Fruit fly (Drosophila melanogaster) whole organism, embryonic: ENCODE data around the gene CG32971.

ENCODE experiments used
- Adf1 ChIP-seq: fragments of 200-800 bp; sonication (Bioruptor generic); IDR thresholded peaks from 2 replicates; pipeline ENCODE4 v1.3.6; 2022; ENCODE audit warnings: missing biosample characterization, missing genetic modification characterization
- Atf3 ChIP-seq: fragments of 200-800 bp; sonication (Bioruptor generic); optimal IDR thresholded peaks from 3 replicates; lab custom pipeline; 2016; ENCODE audit warnings: missing biosample characterization, missing genetic modification characterization
- Bteb2 ChIP-seq: fragments of 200-800 bp; sonication (Bioruptor generic); optimal IDR thresholded peaks from 2 replicates; lab custom pipeline; 2016; ENCODE audit warnings: missing biosample characterization, missing genetic modification characterization
- CG10147 ChIP-seq: fragments of 200-800 bp; sonication (Bioruptor generic); optimal IDR thresholded peaks from 2 replicates; lab custom pipeline; 2019; ENCODE audit warnings: missing biosample characterization, mild to moderate bottlenecking, missing genetic modification characterization, moderate library complexity
- CG10209 ChIP-seq: fragments of 200-800 bp; sonication (Bioruptor generic); optimal IDR thresholded peaks from 3 replicates; lab custom pipeline; 2017; ENCODE audit warnings: missing biosample characterization, mild to moderate bottlenecking, missing genetic modification characterization, missing genetic modification reagents
- CG11247 ChIP-seq: fragments of 200-800 bp; sonication (Bioruptor generic); IDR thresholded peaks from 2 replicates; pipeline ENCODE4 v1.3.6; 2022; ENCODE audit warnings: missing biosample characterization, missing genetic modification characterization
- CG11723 ChIP-seq: fragments of 200-800 bp; sonication (Bioruptor generic); optimal IDR thresholded peaks from 2 replicates; lab custom pipeline; 2017; ENCODE audit warnings: missing biosample characterization, mild to moderate bottlenecking, missing genetic modification characterization
- CG12071 ChIP-seq: fragments of 200-800 bp; sonication (Bioruptor generic); optimal IDR thresholded peaks from 3 replicates; lab custom pipeline; 2018; ENCODE audit warnings: missing biosample characterization, mild to moderate bottlenecking, missing genetic modification characterization
- CG15514 ChIP-seq: fragments of 200-800 bp; sonication (Bioruptor generic); optimal IDR thresholded peaks from 3 replicates; lab custom pipeline; 2017; ENCODE audit warnings: missing biosample characterization, missing genetic modification characterization, mild to moderate bottlenecking, moderate library complexity, missing genetic modification reagents
- CG1603 ChIP-seq: fragments of 200-800 bp; sonication (Bioruptor generic); optimal IDR thresholded peaks from 2 replicates; lab custom pipeline; 2019; ENCODE audit warnings: missing biosample characterization, mild to moderate bottlenecking, missing genetic modification characterization, moderate library complexity
- CG18262 ChIP-seq: fragments of 200-800 bp; optimal IDR thresholded peaks from 3 replicates; lab custom pipeline; 2019; ENCODE audit warnings: missing biosample characterization, mild to moderate bottlenecking, missing genetic modification characterization, moderate library complexity
- CG18476 ChIP-seq: fragments of 200-800 bp; sonication (Bioruptor generic); optimal IDR thresholded peaks from 2 replicates; lab custom pipeline; 2016; ENCODE audit warnings: missing biosample characterization, mild to moderate bottlenecking, missing genetic modification characterization
- CG31365 ChIP-seq: fragments of 200-800 bp; sonication (Bioruptor generic); optimal IDR thresholded peaks from 2 replicates; lab custom pipeline; 2018; ENCODE audit warnings: missing biosample characterization, mild to moderate bottlenecking, missing genetic modification characterization
- CG3407 ChIP-seq: fragments of 200-800 bp; sonication (Bioruptor generic); optimal IDR thresholded peaks from 2 replicates; lab custom pipeline; 2018; ENCODE audit warnings: missing biosample characterization, mild to moderate bottlenecking, missing genetic modification characterization
- CG34422 ChIP-seq: fragments of 200-800 bp; sonication (Bioruptor generic); IDR thresholded peaks from 3 replicates; pipeline ENCODE4 v1.3.6; 2022; ENCODE audit warnings: missing biosample characterization, missing genetic modification characterization
- CG4282 ChIP-seq: fragments of 200-800 bp; sonication (Bioruptor generic); optimal IDR thresholded peaks from 2 replicates; lab custom pipeline; 2016; ENCODE audit warnings: missing biosample characterization, missing genetic modification characterization
- CG5245 ChIP-seq: fragments of 200-800 bp; sonication (Bioruptor generic); optimal IDR thresholded peaks from 3 replicates; lab custom pipeline; 2016; ENCODE audit warnings: missing biosample characterization, missing genetic modification characterization
- CG5953 ChIP-seq: fragments of 200-800 bp; sonication (Bioruptor generic); IDR thresholded peaks from 2 replicates; pipeline ENCODE4 v1.3.6; 2022; ENCODE audit warnings: missing biosample characterization, missing genetic modification characterization
- CG7786 ChIP-seq: fragments of 200-800 bp; sonication (Bioruptor generic); optimal IDR thresholded peaks from 2 replicates; lab custom pipeline; 2016; ENCODE audit warnings: missing biosample characterization, missing genetic modification characterization
- CG8944 ChIP-seq: fragments of 200-800 bp; sonication (Bioruptor generic); optimal IDR thresholded peaks from 3 replicates; lab custom pipeline; 2016; ENCODE audit warnings: missing biosample characterization, missing genetic modification characterization
- CrebB ChIP-seq: fragments of 200-800 bp; sonication (Bioruptor generic); optimal IDR thresholded peaks from 3 replicates; lab custom pipeline; 2018; ENCODE audit warnings: missing biosample characterization, mild to moderate bottlenecking, missing genetic modification characterization
- Deaf1 ChIP-seq: fragments of 200-800 bp; optimal IDR thresholded peaks from 3 replicates; lab custom pipeline; 2019; ENCODE audit warnings: missing biosample characterization, mild to moderate bottlenecking, missing genetic modification characterization, moderate library complexity
- Dip2 ChIP-seq: fragments of 200-800 bp; sonication (Bioruptor generic); IDR thresholded peaks from 2 replicates; pipeline ENCODE4 v1.3.6; 2022; ENCODE audit warnings: missing biosample characterization, missing genetic modification characterization
- E2f1 ChIP-seq: fragments of 200-800 bp; sonication (Bioruptor generic); IDR thresholded peaks from 2 replicates; pipeline ENCODE4 v1.3.6; 2022; ENCODE audit warnings: missing biosample characterization, missing genetic modification characterization
- Ets65A ChIP-seq: fragments of 200-800 bp; sonication (Bioruptor generic); peaks from one replicate; lab custom pipeline; 2016; ENCODE audit warnings: missing biosample characterization, missing genetic modification characterization
- Gug ChIP-seq: fragments of 200-800 bp; sonication (Bioruptor generic); IDR thresholded peaks from 4 replicates; pipeline ENCODE4 v1.3.6; 2022; ENCODE audit warnings: missing biosample characterization, missing genetic modification characterization
- HLH54F ChIP-seq: fragments of 200-800 bp; sonication (Bioruptor generic); optimal IDR thresholded peaks from 3 replicates; lab custom pipeline; 2016; ENCODE audit warnings: missing biosample characterization, missing genetic modification characterization
- HmgZ ChIP-seq: fragments of 200-800 bp; sonication (Bioruptor generic); optimal IDR thresholded peaks from 2 replicates; lab custom pipeline; 2018; ENCODE audit warnings: missing biosample characterization, mild to moderate bottlenecking, missing genetic modification characterization
- Hmr ChIP-seq: fragments of 200-800 bp; sonication (Bioruptor generic); optimal IDR thresholded peaks from 3 replicates; lab custom pipeline; 2017; ENCODE audit warnings: mild to moderate bottlenecking, missing biosample characterization, missing genetic modification reagents, missing genetic modification characterization
- Hr3 ChIP-seq: fragments of 200-800 bp; sonication (Bioruptor generic); optimal IDR thresholded peaks from 3 replicates; lab custom pipeline; 2016; ENCODE audit warnings: missing biosample characterization, missing genetic modification characterization
- Jarid2 ChIP-seq: fragments of 200-800 bp; sonication (Bioruptor generic); optimal IDR thresholded peaks from 3 replicates; lab custom pipeline; 2017; ENCODE audit warnings: mild to moderate bottlenecking, missing biosample characterization, missing genetic modification reagents, missing genetic modification characterization
- Lpt ChIP-seq: fragments of >200 bp; optimal IDR thresholded peaks from 2 replicates; lab custom pipeline; 2018; ENCODE audit warnings: missing biosample characterization, missing genetic modification characterization
- PHDP ChIP-seq: fragments of 200-800 bp; sonication (Bioruptor generic); optimal IDR thresholded peaks from 3 replicates; lab custom pipeline; 2018; ENCODE audit warnings: missing biosample characterization, mild to moderate bottlenecking, missing genetic modification characterization, moderate library complexity
- Scr ChIP-seq: fragments of 200-800 bp; sonication (Bioruptor generic); IDR thresholded peaks from 2 replicates; pipeline ENCODE4 v1.3.6; 2022; ENCODE audit warnings: missing biosample characterization, missing genetic modification characterization; ENCODE audit not compliant: partially characterized antibody
- Sox102F ChIP-seq: fragments of 200-800 bp; sonication (Bioruptor generic); optimal IDR thresholded peaks from 2 replicates; lab custom pipeline; 2018; ENCODE audit warnings: missing biosample characterization, mild to moderate bottlenecking, missing genetic modification characterization, moderate library complexity
- Tbp ChIP-seq: fragments of >200 bp; optimal IDR thresholded peaks from 2 replicates; lab custom pipeline; 2018; ENCODE audit warnings: missing biosample characterization, missing genetic modification characterization
- Xbp1 ChIP-seq: fragments of 200-800 bp; sonication (Bioruptor generic); optimal IDR thresholded peaks from 3 replicates; lab custom pipeline; 2016; ENCODE audit warnings: missing biosample characterization, mild to moderate bottlenecking, missing genetic modification characterization
- dati ChIP-seq: fragments of 200-800 bp; sonication (Bioruptor generic); IDR thresholded peaks from 2 replicates; pipeline ENCODE4 v1.3.6; 2022; ENCODE audit warnings: missing biosample characterization, missing genetic modification characterization
- dimm ChIP-seq: fragments of 200-800 bp; sonication (Bioruptor generic); IDR thresholded peaks from 2 replicates; pipeline ENCODE4 v1.3.6; 2022; ENCODE audit warnings: missing biosample characterization, missing genetic modification characterization
- disco-r ChIP-seq: fragments of 200-800 bp; sonication (Bioruptor generic); optimal IDR thresholded peaks from 2 replicates; lab custom pipeline; 2016; ENCODE audit warnings: missing biosample characterization, missing genetic modification characterization
- dmrt99B ChIP-seq: fragments of 200-800 bp; sonication (Bioruptor generic); optimal IDR thresholded peaks from 2 replicates; lab custom pipeline; 2018; ENCODE audit warnings: missing biosample characterization, mild to moderate bottlenecking, missing genetic modification characterization, moderate library complexity
- fu2 ChIP-seq: fragments of 200-800 bp; sonication (Bioruptor generic); optimal IDR thresholded peaks from 2 replicates; lab custom pipeline; 2016; ENCODE audit warnings: missing biosample characterization, missing genetic modification characterization
- h ChIP-seq: fragments of >200 bp; optimal IDR thresholded peaks from 2 replicates; lab custom pipeline; 2017
- ham ChIP-seq: fragments of 200-800 bp; sonication (Bioruptor generic); IDR thresholded peaks from 2 replicates; pipeline ENCODE4 v1.3.6; 2022; ENCODE audit warnings: missing biosample characterization, missing genetic modification characterization
- inv ChIP-seq: fragments of 200-800 bp; sonication (Bioruptor generic); IDR thresholded peaks from 2 replicates; pipeline ENCODE4 v1.3.6; 2022; ENCODE audit warnings: missing biosample characterization, missing genetic modification characterization; ENCODE audit not compliant: partially characterized antibody
- knrl ChIP-seq: fragments of 200-800 bp; sonication (Bioruptor generic); IDR thresholded peaks from 3 replicates; pipeline ENCODE4 v1.3.6; 2022; ENCODE audit warnings: missing biosample characterization, missing genetic modification characterization; ENCODE audit not compliant: partially characterized antibody
- lov ChIP-seq, 2 experiments: fragments of 200-800 bp in 1 of 2; fragments of >200 bp in 1 of 2; sonication (Bioruptor generic) in 1 of 2; IDR thresholded peaks in 1 of 2; optimal IDR thresholded peaks in 1 of 2; 2 replicates in 1 of 2; 3 replicates in 1 of 2; pipeline versions ENCODE4 v1.3.6 to Lab custom; 2017 to 2022; ENCODE audit warnings: missing biosample characterization in 1 of 2, missing genetic modification characterization in 1 of 2
- mirr ChIP-seq: fragments of 200-800 bp; sonication (Bioruptor generic); optimal IDR thresholded peaks from 3 replicates; lab custom pipeline; 2018; ENCODE audit warnings: missing biosample characterization, mild to moderate bottlenecking, missing genetic modification characterization
- schlank ChIP-seq: fragments of 200-800 bp; sonication (Bioruptor generic); optimal IDR thresholded peaks from 2 replicates; lab custom pipeline; 2018; ENCODE audit warnings: missing biosample characterization, mild to moderate bottlenecking, missing genetic modification characterization
- tup ChIP-seq: fragments of 200-800 bp; sonication (Bioruptor generic); optimal IDR thresholded peaks from 2 replicates; lab custom pipeline; 2016; ENCODE audit warnings: missing biosample characterization, mild to moderate bottlenecking, missing genetic modification characterization, moderate library complexity
- vnd ChIP-seq: fragments of 200-800 bp; sonication (Bioruptor generic); IDR thresholded peaks from 3 replicates; pipeline ENCODE4 v1.3.6; 2022; ENCODE audit warnings: missing biosample characterization, missing genetic modification characterization; ENCODE audit not compliant: partially characterized antibody

The CG32971 gene

DNA sequence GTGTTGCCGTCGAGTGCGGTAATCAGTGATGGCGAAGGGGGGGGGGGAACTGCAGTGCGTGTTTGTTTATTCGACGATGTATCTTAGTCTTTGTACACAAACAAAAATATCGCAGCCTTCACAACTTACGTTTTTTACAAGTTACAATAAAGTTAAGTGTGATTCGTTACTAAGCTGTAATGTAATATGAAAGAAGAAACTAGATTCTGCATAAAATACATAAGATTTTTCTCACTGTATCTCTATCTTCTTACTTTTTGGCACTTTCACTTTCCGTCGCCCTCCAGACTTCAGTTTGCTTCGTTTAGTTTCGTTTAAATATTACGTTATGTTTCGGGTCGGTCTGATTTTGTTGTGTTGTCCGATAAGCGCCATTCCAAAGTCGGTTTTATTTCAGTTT, 29.1 kb upstream of the CG32971 start (continued):
- TF ChIP-seq CG18262 (tag; lab: Kevin White, UChicago): peak; percentile 64
- no peak for TF ChIP-seq Ets65A (GFP tag; lab: Kevin White, UChicago)
- peak; percentile 51 for TF ChIP-seq Hr3 (GFP tag; lab: Kevin White, UChicago)
- TF ChIP-seq Gug: no peak
- TF ChIP-seq HLH54F: no peak
- TF ChIP-seq CG12071 (GFP tag; lab: Kevin White, UChicago): peak; percentile 2
- peak; percentile 78 for TF ChIP-seq dmrt99B (tag; lab: Kevin White, UChicago)
- TF ChIP-seq CG34422: no peak
- peak; percentile 69 for TF ChIP-seq dati
- TF ChIP-seq CG5245 (GFP tag; lab: Kevin White, UChicago): peak; percentile 24
- peak; percentile 53 for TF ChIP-seq Xbp1 (GFP tag; lab: Kevin White, UChicago)
- TF ChIP-seq knrl (GFP tag; lab: Robert Waterston, UW): no peak
- peak; percentile 61 for TF ChIP-seq PHDP (tag; lab: Kevin White, UChicago)
- no peak for TF ChIP-seq Dip2 (GFP tag; lab: Robert Waterston, UW)
- TF ChIP-seq E2f1 (GFP tag; lab: Robert Waterston, UW): peak; percentile 35; the same call in 1 of the 2 replicates
- no peak for TF ChIP-seq mirr (GFP tag; lab: Kevin White, UChicago)
- no peak for TF ChIP-seq Atf3 (GFP tag; lab: Kevin White, UChicago)
- TF ChIP-seq CG10209 (GFP tag; lab: Kevin White, UChicago): peak; percentile 45
- no peak for TF ChIP-seq CG7786 (GFP tag; lab: Kevin White, UChicago)
- TF ChIP-seq Deaf1 (tag; lab: Kevin White, UChicago): peak; percentile 52
- TF ChIP-seq Tbp (GFP tag; lab: Kevin White, UChicago): no peak
- no peak for TF ChIP-seq CG31365
- TF ChIP-seq fu2 (GFP tag; lab: Kevin White, UChicago): no peak
- TF ChIP-seq vnd (GFP tag; lab: Robert Waterston, UW): no peak
- no peak for TF ChIP-seq CrebB (tag; lab: Kevin White, UChicago)
- TF ChIP-seq schlank: no peak
- no peak for TF ChIP-seq Lpt (GFP tag; lab: Kevin White, UChicago)
- TF ChIP-seq CG18476 (GFP tag; lab: Kevin White, UChicago): no peak
- TF ChIP-seq Hmr (GFP tag; lab: Kevin White, UChicago): no peak
- no peak for TF ChIP-seq Scr (GFP tag; lab: Robert Waterston, UW)
- TF ChIP-seq Adf1: no peak
- TF ChIP-seq tup: no peak
- TF ChIP-seq lov (optimal IDR thresholded peaks at IDR 0.05; lab: Kevin White, UChicago): no peak
- peak; percentile 75; the same call in 2 of the 3 replicates for TF ChIP-seq lov (GFP tag; IDR thresholded peaks at IDR 0.05; lab: Robert Waterston, UW)
- TF ChIP-seq ham: no peak
- TF ChIP-seq CG11247 (GFP tag; lab: Robert Waterston, UW): no peak
- TF ChIP-seq dimm: no peak
- TF ChIP-seq CG10147: no peak
- TF ChIP-seq CG1603: peak; percentile 84
- peak; percentile 20 for TF ChIP-seq CG11723 (GFP tag; lab: Kevin White, UChicago)
- TF ChIP-seq HmgZ (tag; lab: Kevin White, UChicago): no peak
- TF ChIP-seq CG15514: no peak
- peak; percentile 55; the same call in 1 of the 2 replicates for TF ChIP-seq CG5953
- no peak for TF ChIP-seq Jarid2 (GFP tag; lab: Kevin White, UChicago)
- no peak for TF ChIP-seq h (lab: Kevin White, UChicago)
- TF ChIP-seq disco-r (GFP tag; lab: Kevin White, UChicago): no peak
- peak; percentile 32 for TF ChIP-seq CG8944 (GFP tag; lab: Kevin White, UChicago)
- TF ChIP-seq Sox102F: peak; percentile 90
- no peak for TF ChIP-seq Bteb2
- TF ChIP-seq CG3407 (GFP tag; lab: Kevin White, UChicago): peak; percentile 78
- no peak for TF ChIP-seq CG4282 (GFP tag; lab: Kevin White, UChicago)
- no peak for TF ChIP-seq inv
